Worm (Caenorhabditis elegans) whole organism, L2 larva: ENCODE measurements around the gene fbxa-65.
A peak's percentile ranks its signal among the peaks of the same experiment; 100 is the strongest.

Experiments
- C34F6.9 ChIP-seq: fragments of 150-350 bp; optimal IDR thresholded peaks from 2 replicates; lab custom pipeline; 2014; ENCODE audit warnings: missing biosample characterization, missing genetic modification characterization
- F13H6.1 ChIP-seq: sonication (generic microtip); optimal IDR thresholded peaks from 2 replicates; lab custom pipeline; 2016; ENCODE audit warnings: missing genetic modification characterization, missing compliant biosample characterization
- R02D3.7 ChIP-seq: fragments of 150-350 bp; optimal IDR thresholded peaks from 2 replicates; lab custom pipeline; 2014; ENCODE audit warnings: missing biosample characterization, missing genetic modification characterization
- Y55F3AM.14 ChIP-seq: fragments of 200-800 bp; sonication (Bioruptor generic); optimal IDR thresholded peaks from 2 replicates; lab custom pipeline; 2018; ENCODE audit warnings: mild to moderate bottlenecking, missing genetic modification characterization, missing compliant biosample characterization
- ZK546.5 ChIP-seq: sonication (generic microtip); optimal IDR thresholded peaks from 2 replicates; lab custom pipeline; 2017; ENCODE audit warnings: missing biosample characterization, missing genetic modification characterization
- alr-1 ChIP-seq: fragments of 150-350 bp; optimal IDR thresholded peaks from 2 replicates; lab custom pipeline; 2014; ENCODE audit warnings: missing biosample characterization, missing genetic modification characterization
- aly-2 ChIP-seq: fragments of 150-350 bp; optimal IDR thresholded peaks from 2 replicates; lab custom pipeline; 2014; ENCODE audit warnings: missing biosample characterization, missing genetic modification characterization
- ama-1 ChIP-seq: fragments of 150-350 bp; optimal IDR thresholded peaks from 2 replicates; lab custom pipeline; 2018; ENCODE audit warnings: inconsistent platforms
- blmp-1 ChIP-seq: sonication (generic microtip); optimal IDR thresholded peaks from 2 replicates; lab custom pipeline; 2017; ENCODE audit warnings: missing genetic modification characterization, mild to moderate bottlenecking, missing compliant biosample characterization, antibody characterized with exemption, moderate library complexity; ENCODE audit not compliant: insufficient read depth
- ceh-16 ChIP-seq: fragments of 150-350 bp; optimal IDR thresholded peaks from 2 replicates; lab custom pipeline; 2014; ENCODE audit warnings: missing biosample characterization, missing genetic modification characterization
- ceh-82 ChIP-seq: fragments of 150-350 bp; optimal IDR thresholded peaks from 2 replicates; lab custom pipeline; 2014; ENCODE audit warnings: missing biosample characterization, missing genetic modification characterization
- crh-2 ChIP-seq: sonication (generic microtip); optimal IDR thresholded peaks from 2 replicates; lab custom pipeline; 2017; ENCODE audit warnings: missing biosample characterization, missing genetic modification characterization
- dmd-4 ChIP-seq: sonication (generic microtip); optimal IDR thresholded peaks from 2 replicates; lab custom pipeline; 2017; ENCODE audit warnings: missing biosample characterization, missing genetic modification characterization
- egl-27 ChIP-seq: sonication (generic microtip); optimal IDR thresholded peaks from 3 replicates; lab custom pipeline; 2017; ENCODE audit warnings: missing biosample characterization, missing genetic modification reagents, missing genetic modification characterization
- elt-1 ChIP-seq: fragments of 150-350 bp; optimal IDR thresholded peaks from 2 replicates; lab custom pipeline; 2014; ENCODE audit warnings: missing biosample characterization, missing genetic modification characterization
- elt-3 ChIP-seq: sonication (generic microtip); optimal IDR thresholded peaks from 2 replicates; lab custom pipeline; 2017; ENCODE audit warnings: missing biosample characterization, missing genetic modification characterization
- fos-1 ChIP-seq: fragments of 150-350 bp; optimal IDR thresholded peaks from 2 replicates; lab custom pipeline; 2014; ENCODE audit warnings: missing biosample characterization, missing genetic modification characterization
- gmeb-1 ChIP-seq: fragments of 150-350 bp; optimal IDR thresholded peaks from 2 replicates; lab custom pipeline; 2014; ENCODE audit warnings: missing biosample characterization, missing genetic modification characterization
- lin-11 ChIP-seq: fragments of 150-350 bp; sonication (generic microtip); optimal IDR thresholded peaks from 2 replicates; lab custom pipeline; 2014; ENCODE audit warnings: missing biosample characterization, missing genetic modification characterization, inconsistent platforms, mixed read lengths
- lin-13 ChIP-seq: fragments of 150-350 bp; optimal IDR thresholded peaks from 2 replicates; lab custom pipeline; 2014; ENCODE audit warnings: missing biosample characterization, missing genetic modification reagents, missing genetic modification characterization
- lin-39 ChIP-seq: fragments of 150-350 bp; optimal IDR thresholded peaks from 2 replicates; lab custom pipeline; 2014; ENCODE audit warnings: missing biosample characterization, missing genetic modification reagents, missing genetic modification characterization
- lsy-2 ChIP-seq, 2 experiments: fragments of 150-350 bp in 1 of 2; sonication (generic microtip) in 1 of 2; optimal IDR thresholded peaks; 2 replicates each; lab custom pipeline; 2014 to 2017; ENCODE audit warnings: missing biosample characterization in 2 of 2, missing genetic modification characterization in 2 of 2
- mab-5 ChIP-seq: fragments of 150-350 bp; optimal IDR thresholded peaks from 2 replicates; lab custom pipeline; 2014; ENCODE audit warnings: missing biosample characterization, missing genetic modification characterization
- mbf-1 ChIP-seq: sonication (generic microtip); optimal IDR thresholded peaks from 2 replicates; lab custom pipeline; 2017; ENCODE audit warnings: missing biosample characterization, missing genetic modification characterization
- mdl-1 ChIP-seq, 2 experiments: fragments of 150-350 bp in 1 of 2; sonication (generic microtip) in 1 of 2; optimal IDR thresholded peaks; 2 replicates each; lab custom pipeline; 2017; ENCODE audit warnings: missing biosample characterization in 2 of 2, missing genetic modification characterization in 2 of 2
- nhr-10 ChIP-seq: sonication (generic microtip); optimal IDR thresholded peaks from 2 replicates; lab custom pipeline; 2017; ENCODE audit warnings: missing biosample characterization, missing genetic modification characterization
- nhr-11 ChIP-seq: fragments of 150-350 bp; optimal IDR thresholded peaks from 2 replicates; lab custom pipeline; 2014; ENCODE audit warnings: missing biosample characterization, missing genetic modification characterization
- nhr-12 ChIP-seq: fragments of 150-350 bp; optimal IDR thresholded peaks from 2 replicates; lab custom pipeline; 2014; ENCODE audit warnings: missing biosample characterization, missing genetic modification characterization
- nhr-129 ChIP-seq: fragments of 150-350 bp; optimal IDR thresholded peaks from 2 replicates; lab custom pipeline; 2014; ENCODE audit warnings: missing biosample characterization, missing genetic modification characterization
- nhr-21 ChIP-seq: fragments of 150-350 bp; optimal IDR thresholded peaks from 2 replicates; lab custom pipeline; 2014; ENCODE audit warnings: missing biosample characterization, missing genetic modification characterization
- nhr-23 ChIP-seq: fragments of 150-350 bp; optimal IDR thresholded peaks from 2 replicates; lab custom pipeline; 2014; ENCODE audit warnings: missing biosample characterization, missing genetic modification reagents, missing genetic modification characterization
- nhr-237 ChIP-seq: fragments of 150-350 bp; optimal IDR thresholded peaks from 2 replicates; lab custom pipeline; 2014; ENCODE audit warnings: missing biosample characterization, missing genetic modification characterization
- nhr-25 ChIP-seq: fragments of 150-350 bp; sonication (generic microtip); optimal IDR thresholded peaks from 3 replicates; lab custom pipeline; 2014; ENCODE audit warnings: missing biosample characterization, missing genetic modification characterization
- nhr-6 ChIP-seq: fragments of 150-350 bp; optimal IDR thresholded peaks from 2 replicates; lab custom pipeline; 2014; ENCODE audit warnings: missing biosample characterization, missing genetic modification characterization
- nhr-77 ChIP-seq: fragments of 150-350 bp; optimal IDR thresholded peaks from 2 replicates; lab custom pipeline; 2014; ENCODE audit warnings: missing biosample characterization, missing genetic modification characterization
- peb-1 ChIP-seq: fragments of 150-350 bp; optimal IDR thresholded peaks from 2 replicates; lab custom pipeline; 2014; ENCODE audit warnings: missing biosample characterization, missing genetic modification characterization
- sem-4 ChIP-seq: fragments of 150-350 bp; optimal IDR thresholded peaks from 2 replicates; lab custom pipeline; 2014; ENCODE audit warnings: missing biosample characterization, missing genetic modification reagents, missing genetic modification characterization
- skn-1 ChIP-seq: sonication (generic microtip); optimal IDR thresholded peaks from 2 replicates; lab custom pipeline; 2017; ENCODE audit warnings: missing biosample characterization, missing genetic modification characterization
- sma-3 ChIP-seq: sonication (generic microtip); optimal IDR thresholded peaks from 2 replicates; lab custom pipeline; 2016; ENCODE audit warnings: missing genetic modification reagents, missing genetic modification characterization, missing compliant biosample characterization
- sma-9 ChIP-seq, 2 experiments: fragments of 150-350 bp in 1 of 2; sonication (generic microtip) in 1 of 2; optimal IDR thresholded peaks; 2 replicates each; lab custom pipeline; 2014 to 2016; ENCODE audit warnings: missing genetic modification characterization in 2 of 2, mild to moderate bottlenecking in 1 of 2, missing biosample characterization in 1 of 2, missing compliant biosample characterization in 1 of 2, missing genetic modification reagents in 1 of 2, moderate library complexity in 1 of 2
- snpc-4 ChIP-seq: fragments of 150-350 bp; optimal IDR thresholded peaks from 2 replicates; lab custom pipeline; 2014; ENCODE audit warnings: missing biosample characterization, missing genetic modification characterization
- unc-39 ChIP-seq: fragments of 150-350 bp; optimal IDR thresholded peaks from 2 replicates; lab custom pipeline; 2014; ENCODE audit warnings: missing biosample characterization, missing genetic modification characterization
- unc-55 ChIP-seq: fragments of 150-350 bp; sonication (generic microtip); optimal IDR thresholded peaks from 3 replicates; lab custom pipeline; 2014; ENCODE audit warnings: missing biosample characterization, missing genetic modification reagents, missing genetic modification characterization
- unc-62 ChIP-seq: fragments of 150-350 bp; optimal IDR thresholded peaks from 2 replicates; lab custom pipeline; 2014; ENCODE audit warnings: missing biosample characterization, missing genetic modification reagents, missing genetic modification characterization
- zag-1 ChIP-seq: fragments of 150-350 bp; optimal IDR thresholded peaks from 2 replicates; lab custom pipeline; 2014; ENCODE audit warnings: missing biosample characterization, missing genetic modification characterization
- ztf-1 ChIP-seq: fragments of 200-800 bp; sonication (Bioruptor generic); conservative IDR thresholded peaks from 2 replicates; pipeline ENCODE4 v1.3.6; 2022; ENCODE audit warnings: missing genetic modification characterization, missing compliant biosample characterization
- ztf-11 ChIP-seq: sonication (generic microtip); optimal IDR thresholded peaks from 2 replicates; lab custom pipeline; 2017; ENCODE audit warnings: missing biosample characterization, missing genetic modification characterization
- ztf-4 ChIP-seq: fragments of 150-350 bp; optimal IDR thresholded peaks from 2 replicates; lab custom pipeline; 2014; ENCODE audit warnings: missing biosample characterization, missing genetic modification characterization

fbxa-65 gene

DNA sequence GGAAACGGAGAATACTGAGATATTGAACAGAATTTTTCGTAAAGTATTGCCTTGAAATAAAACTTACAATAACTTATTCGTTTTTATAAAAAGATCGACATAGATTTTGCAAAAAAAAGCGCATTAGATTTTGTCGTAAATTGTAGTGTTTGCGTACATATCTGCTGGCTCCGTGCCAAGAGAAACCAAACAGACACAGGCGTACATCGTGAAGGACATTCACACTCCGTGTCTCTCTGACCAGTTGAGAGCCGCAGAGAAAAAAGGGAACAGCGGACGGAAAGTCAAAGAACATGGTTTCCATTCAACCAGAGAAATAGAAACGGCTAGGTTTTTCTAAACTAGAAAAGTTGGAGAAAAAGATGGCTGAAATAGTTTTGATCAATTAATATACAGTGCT lies 31.0 kb downstream of the fbxa-65 start, which contains the start of gene arrd-19:
Gene arrd-19, minus strand, starts transcription at position 209 of the 400 bp plus-strand sequence.
- TF ChIP-seq ztf-4 (tag; lab: Kevin White, UChicago) (peak; percentile 40), mab-5 (no peak), ztf-11 (tag; lab: Kevin White, UChicago) (no peak), ama-1 (lab: Kevin White, UChicago) (no peak), lin-13 (peak; percentile 76), snpc-4 (tag; lab: Kevin White, UChicago) (peak; percentile 31), mdl-1 (tag; optimal IDR thresholded peaks at IDR 0.05; lab: Kevin White, UChicago) (peak; percentile 58 to 65), sma-3 (peak; percentile 72), alr-1 (tag; lab: Kevin White, UChicago) (no peak), zag-1 (peak; percentile 64), crh-2 (tag; lab: Kevin White, UChicago) (peak; percentile 80), nhr-129 (tag; lab: Kevin White, UChicago) (peak; percentile 80), lin-11 (tag; lab: Kevin White, UChicago) (peak; percentile 24), unc-55 (GFP tag; lab: Kevin White, UChicago) (peak; percentile 69), nhr-21 (tag; lab: Kevin White, UChicago) (peak; percentile 82), nhr-25 (tag; lab: Kevin White, UChicago) (peak; percentile 84), ztf-1 (GFP tag; lab: Robert Waterston, UW) (no peak), F13H6.1 (tag; lab: Kevin White, UChicago) (peak; percentile 91), unc-62 (GFP tag; lab: Kevin White, UChicago) (no peak), egl-27 (tag; lab: Kevin White, UChicago) (peak; percentile 78), ZK546.5 (tag; lab: Kevin White, UChicago) (no peak), C34F6.9 (tag; lab: Kevin White, UChicago) (peak; percentile 91), fos-1 (tag; lab: Kevin White, UChicago) (peak; percentile 72), Y55F3AM.14 (GFP tag; lab: Kevin White, UChicago) (no peak), mbf-1 (tag; lab: Kevin White, UChicago) (no peak), elt-1 (tag; lab: Kevin White, UChicago) (no peak), aly-2 (tag; lab: Kevin White, UChicago) (no peak), blmp-1 (tag; lab: Kevin White, UChicago) (peak; percentile 68), nhr-237 (tag; lab: Kevin White, UChicago) (no peak), skn-1 (tag; lab: Kevin White, UChicago) (no peak), ceh-16 (no peak), elt-3 (tag; lab: Kevin White, UChicago) (no peak), gmeb-1 (tag; lab: Kevin White, UChicago) (peak; percentile 47), ceh-82 (tag; lab: Kevin White, UChicago) (no peak), nhr-12 (no peak), nhr-77 (no peak), lsy-2 (tag; optimal IDR thresholded peaks at IDR 0.05; lab: Kevin White, UChicago) (peak; percentile 41 to 88), peb-1 (tag; lab: Kevin White, UChicago) (no peak), nhr-23 (tag; lab: Kevin White, UChicago) (no peak), sma-9 (GFP tag; optimal IDR thresholded peaks at IDR 0.05; lab: Kevin White, UChicago) (peak; percentile 98), sma-9 (tag; optimal IDR thresholded peaks at IDR 0.05; lab: Kevin White, UChicago) (no peak), nhr-6 (peak; percentile 76), dmd-4 (no peak), nhr-11 (tag; lab: Kevin White, UChicago) (no peak), nhr-10 (tag; lab: Kevin White, UChicago) (no peak), unc-39 (tag; lab: Kevin White, UChicago) (no peak), sem-4 (peak; percentile 64), lin-39 (no peak), R02D3.7 (tag; lab: Kevin White, UChicago) (no peak)
- TF ChIP-seq, all 48 proteins: peak for 22
